Fruit fly (Drosophila melanogaster) Kc167 (cell line): Measurements from ENCODE around the gene CG32369.

Experiments used
- insv ChIP-seq: fragments of >200 bp; optimal IDR thresholded peaks from 3 replicates; lab custom pipeline; 2018; ENCODE audit warnings: missing external identifiers
- psq ChIP-seq: fragments of >200 bp; optimal IDR thresholded peaks from 2 replicates; lab custom pipeline; 2017; ENCODE audit warnings: missing external identifiers

- TF ChIP-seq psq (lab: Kevin White, UChicago) (no peak), insv (lab: Kevin White, UChicago) (no peak)
Observed at dm6 chr3L:7783383-7783782, 26.2 kb downstream of the CG32369 start.
